Fruit fly (Drosophila melanogaster): ENCODE results near the gene Ddr.

Gene Ddr

dm6 chr2L:6356686-6357362, 103.9 kb downstream of the Ddr start (continued):
- TF ChIP-seq PHDP (tag; optimal IDR thresholded peaks at IDR 0.05): peak; percentile 25
- TF ChIP-seq usp (GFP tag; optimal IDR thresholded peaks at IDR 0.05): no peak
- no peak for TF ChIP-seq CG9215 (GFP tag; IDR thresholded peaks at IDR 0.05)
- TF ChIP-seq Sry-δ (GFP tag; optimal IDR thresholded peaks at IDR 0.05): no peak
- peak; percentile 54 for TF ChIP-seq CG4820 (GFP tag; optimal IDR thresholded peaks at IDR 0.05)
- TF ChIP-seq wek (GFP tag; optimal IDR thresholded peaks at IDR 0.05): peak; percentile 6
- TF ChIP-seq ken (GFP tag; IDR thresholded peaks at IDR 0.05): 0 out of 3 replicates have a peak, but pooled peaks have one; percentile 8
- TF ChIP-seq CG3995 (GFP tag; optimal IDR thresholded peaks at IDR 0.05): peak; percentile 73
- TF ChIP-seq pho (GFP tag; optimal IDR thresholded peaks at IDR 0.05): no peak
- no peak for TF ChIP-seq crol (GFP tag; IDR thresholded peaks at IDR 0.05)
- 0 out of 3 replicates have a peak, but pooled peaks have one; percentile 4 for TF ChIP-seq dysf (GFP tag; IDR thresholded peaks at IDR 0.05)
- TF ChIP-seq CG15696 (tag; optimal IDR thresholded peaks at IDR 0.05): peak; percentile 53
- 0 out of 3 replicates have a peak, but pooled peaks have one; percentile 57 for TF ChIP-seq CG11456 (GFP tag; IDR thresholded peaks at IDR 0.05)
- TF ChIP-seq CG9797 (GFP tag; optimal IDR thresholded peaks at IDR 0.05): no peak
- TF ChIP-seq CG8290 (GFP tag; optimal IDR thresholded peaks at IDR 0.05): peak; percentile 9
- peak in 1 of 2 experiments; percentile 58 for TF ChIP-seq CG8290 (tag; optimal IDR thresholded peaks at IDR 0.05)
- TF ChIP-seq chif (GFP tag; optimal IDR thresholded peaks at IDR 0.05): peak in 1 of 2 experiments; percentile 31
- peak; percentile 72; the same call in 2 of the 3 replicates for TF ChIP-seq ase (GFP tag; IDR thresholded peaks at IDR 0.05)
- no peak for TF ChIP-seq Drgx (GFP tag; IDR thresholded peaks at IDR 0.05)
- peak; percentile 9 for TF ChIP-seq maf-S (GFP tag; optimal IDR thresholded peaks at IDR 0.05)
- peak; percentile 28 for TF ChIP-seq slbo (GFP tag; IDR thresholded peaks at IDR 0.05)
- no peak for TF ChIP-seq CG33557 (GFP tag; optimal IDR thresholded peaks at IDR 0.05)
- peak; percentile 61 for TF ChIP-seq sob (GFP tag; IDR thresholded peaks at IDR 0.05)
- TF ChIP-seq Lim3 (GFP tag; IDR thresholded peaks at IDR 0.05): no peak
- peak; percentile 45 for TF ChIP-seq CG3281 (GFP tag; optimal IDR thresholded peaks at IDR 0.05)
- no peak for TF ChIP-seq row (GFP tag; IDR thresholded peaks at IDR 0.05)
- TF ChIP-seq Myb (GFP tag; optimal IDR thresholded peaks at IDR 0.05): no peak
- peak; percentile 2 for TF ChIP-seq CG31388 (GFP tag; optimal IDR thresholded peaks at IDR 0.05)
- no peak for TF ChIP-seq Dp (GFP tag; optimal IDR thresholded peaks at IDR 0.05)
- TF ChIP-seq CG10274 (GFP tag; optimal IDR thresholded peaks at IDR 0.05): no peak
- no peak for TF ChIP-seq CG6765 (GFP tag; optimal IDR thresholded peaks at IDR 0.05)
- TF ChIP-seq zfh1 (GFP tag; IDR thresholded peaks at IDR 0.05): peak; percentile 69; the same call in 2 of the 3 replicates
- peak; percentile 68; the same call in 2 of the 3 replicates for TF ChIP-seq CG17361 (GFP tag; IDR thresholded peaks at IDR 0.05)
- peak; percentile 2 for TF ChIP-seq Ssrp (tag; optimal IDR thresholded peaks at IDR 0.05)
- no peak for TF ChIP-seq CG8089 (GFP tag; optimal IDR thresholded peaks at IDR 0.05)
- peak; percentile 44 for TF ChIP-seq onecut (GFP tag; IDR thresholded peaks at IDR 0.05)
- no peak for TF ChIP-seq seq (GFP tag; IDR thresholded peaks at IDR 0.05)
- TF ChIP-seq Xrp1 (GFP tag; IDR thresholded peaks at IDR 0.05): no peak
- no peak for TF ChIP-seq CG16863 (GFP tag; optimal IDR thresholded peaks at IDR 0.05)
- no peak for TF ChIP-seq ro (GFP tag; IDR thresholded peaks at IDR 0.05)
- TF ChIP-seq D19B (GFP tag; optimal IDR thresholded peaks at IDR 0.05): no peak
- no peak for TF ChIP-seq CG8924 (tag; optimal IDR thresholded peaks at IDR 0.05)
- TF ChIP-seq salm (tag; optimal IDR thresholded peaks at IDR 0.05): no peak
- peak; percentile 51 for TF ChIP-seq HLHmδ (GFP tag; optimal IDR thresholded peaks at IDR 0.05)
- TF ChIP-seq az2 (GFP tag; optimal IDR thresholded peaks at IDR 0.05): peak; percentile 48
- TF ChIP-seq fru (optimal IDR thresholded peaks at IDR 0.05): no peak
- no peak for TF ChIP-seq CG13894 (tag; optimal IDR thresholded peaks at IDR 0.05)
- peak; percentile 62 for TF ChIP-seq CG14710 (tag; optimal IDR thresholded peaks at IDR 0.05)
- TF ChIP-seq Max (GFP tag; optimal IDR thresholded peaks at IDR 0.05): no peak
- TF ChIP-seq CG1603 (tag; optimal IDR thresholded peaks at IDR 0.05): peak; percentile 67
- peak; percentile 68 for TF ChIP-seq lab (GFP tag; optimal IDR thresholded peaks at IDR 0.05)
- TF ChIP-seq CG13624 (GFP tag; optimal IDR thresholded peaks at IDR 0.05): no peak

Measured in whole organism, embryonic.